Fruit fly (Drosophila melanogaster) whole organism, embryonic: Measurements from ENCODE around the gene dlp.

ENCODE experiments used
- CG13775 ChIP-seq: fragments of 200-800 bp; sonication (Bioruptor generic); optimal IDR thresholded peaks from 3 replicates; lab custom pipeline; 2017; ENCODE audit warnings: missing biosample characterization, mild to moderate bottlenecking, missing genetic modification characterization
- CG15073 ChIP-seq: fragments of 200-800 bp; sonication (Bioruptor generic); optimal IDR thresholded peaks from 2 replicates; lab custom pipeline; 2016; ENCODE audit warnings: missing biosample characterization, missing genetic modification characterization
- CG16813 ChIP-seq: fragments of 200-800 bp; sonication (Bioruptor generic); IDR thresholded peaks from 3 replicates; pipeline ENCODE4 v1.3.6; 2022; ENCODE audit warnings: missing biosample characterization, missing genetic modification characterization; ENCODE audit not compliant: partially characterized antibody
- CG18619 ChIP-seq: fragments of 200-800 bp; sonication (Bioruptor generic); optimal IDR thresholded peaks from 3 replicates; lab custom pipeline; 2017; ENCODE audit warnings: missing biosample characterization, mild to moderate bottlenecking, missing genetic modification characterization
- CG2116 ChIP-seq: fragments of 200-800 bp; sonication (Bioruptor generic); optimal IDR thresholded peaks from 3 replicates; lab custom pipeline; 2018; ENCODE audit warnings: missing biosample characterization, mild to moderate bottlenecking, missing genetic modification characterization
- CG2120 ChIP-seq: fragments of 200-800 bp; sonication (Bioruptor generic); optimal IDR thresholded peaks from 3 replicates; lab custom pipeline; 2016; ENCODE audit warnings: missing biosample characterization, missing genetic modification characterization
- CG2712 ChIP-seq: fragments of 200-800 bp; optimal IDR thresholded peaks from 3 replicates; lab custom pipeline; 2019; ENCODE audit warnings: missing biosample characterization, mild to moderate bottlenecking, missing genetic modification characterization, moderate library complexity
- CG30431 ChIP-seq: fragments of 200-800 bp; sonication (Bioruptor generic); optimal IDR thresholded peaks from 2 replicates; lab custom pipeline; 2017; ENCODE audit warnings: missing biosample characterization, missing genetic modification characterization
- CG3065 ChIP-seq: fragments of 200-800 bp; sonication (Bioruptor generic); optimal IDR thresholded peaks from 2 replicates; lab custom pipeline; 2016; ENCODE audit warnings: missing biosample characterization, missing genetic modification characterization
- CG32767 ChIP-seq: fragments of 200-800 bp; sonication (Bioruptor generic); IDR thresholded peaks from 2 replicates; pipeline ENCODE4 v1.3.6; 2022; ENCODE audit warnings: missing biosample characterization, missing genetic modification characterization
- CG34224 ChIP-seq: fragments of 200-800 bp; sonication (Bioruptor generic); IDR thresholded peaks from 3 replicates; pipeline ENCODE4 v1.3.6; 2022; ENCODE audit warnings: missing biosample characterization, missing genetic modification characterization; ENCODE audit not compliant: partially characterized antibody
- CG3995 ChIP-seq: fragments of 200-800 bp; sonication (Bioruptor generic); optimal IDR thresholded peaks from 3 replicates; lab custom pipeline; 2016; ENCODE audit warnings: missing biosample characterization, missing genetic modification characterization
- CG4617 ChIP-seq: fragments of 200-800 bp; sonication (Bioruptor generic); optimal IDR thresholded peaks from 3 replicates; lab custom pipeline; 2016; ENCODE audit warnings: missing biosample characterization, missing genetic modification characterization, borderline replicate concordance
- CG7928 ChIP-seq: fragments of 200-800 bp; sonication (Bioruptor generic); optimal IDR thresholded peaks from 2 replicates; lab custom pipeline; 2017; ENCODE audit warnings: missing biosample characterization, mild to moderate bottlenecking, missing genetic modification characterization
- CG8388 ChIP-seq: fragments of 200-800 bp; sonication (Bioruptor generic); optimal IDR thresholded peaks from 2 replicates; lab custom pipeline; 2019; ENCODE audit warnings: missing biosample characterization, mild to moderate bottlenecking, missing genetic modification characterization, moderate library complexity
- CG9817 ChIP-seq: fragments of 200-800 bp; sonication (Bioruptor generic); optimal IDR thresholded peaks from 2 replicates; lab custom pipeline; 2018; ENCODE audit warnings: missing biosample characterization, mild to moderate bottlenecking, missing genetic modification characterization, moderate library complexity
- CG9876 ChIP-seq: fragments of 200-800 bp; sonication (Bioruptor generic); optimal IDR thresholded peaks from 2 replicates; lab custom pipeline; 2016; ENCODE audit warnings: missing biosample characterization, missing genetic modification characterization
- D19A ChIP-seq: fragments of 200-800 bp; optimal IDR thresholded peaks from 3 replicates; lab custom pipeline; 2019; ENCODE audit warnings: missing biosample characterization, mild to moderate bottlenecking, missing genetic modification characterization, moderate library complexity
- Dad ChIP-seq: fragments of 200-800 bp; sonication (Bioruptor generic); optimal IDR thresholded peaks from 3 replicates; lab custom pipeline; 2016; ENCODE audit warnings: missing biosample characterization, missing genetic modification characterization
- Doc2 ChIP-seq: fragments of 200-800 bp; sonication (Bioruptor generic); IDR thresholded peaks from 2 replicates; pipeline ENCODE4 v1.3.6; 2022; ENCODE audit warnings: missing biosample characterization, missing genetic modification characterization
- Hmx ChIP-seq: fragments of 200-800 bp; sonication (Bioruptor generic); optimal IDR thresholded peaks from 2 replicates; lab custom pipeline; 2016; ENCODE audit warnings: missing biosample characterization, missing genetic modification characterization
- Hsf ChIP-seq: fragments of 200-800 bp; sonication (Bioruptor generic); optimal IDR thresholded peaks from 3 replicates; lab custom pipeline; 2016; ENCODE audit warnings: missing biosample characterization, missing genetic modification characterization
- Med ChIP-seq: fragments of 200-800 bp; sonication (Bioruptor generic); peaks from one replicate; lab custom pipeline; 2016; ENCODE audit warnings: missing biosample characterization, missing genetic modification characterization, mild to moderate bottlenecking, inconsistent platforms, moderate library complexity
- Meics ChIP-seq: fragments of 200-800 bp; sonication (Bioruptor generic); optimal IDR thresholded peaks from 2 replicates; lab custom pipeline; 2017; ENCODE audit warnings: missing biosample characterization, mild to moderate bottlenecking, missing genetic modification characterization
- NC2α ChIP-seq: fragments of 200-800 bp; sonication (Bioruptor generic); optimal IDR thresholded peaks from 2 replicates; lab custom pipeline; 2016; ENCODE audit warnings: missing biosample characterization, missing genetic modification characterization
- Neu2 ChIP-seq: fragments of 200-800 bp; sonication (Bioruptor generic); optimal IDR thresholded peaks from 3 replicates; lab custom pipeline; 2016; ENCODE audit warnings: missing biosample characterization, missing genetic modification characterization, borderline replicate concordance
- Scr ChIP-seq: fragments of 200-800 bp; sonication (Bioruptor generic); IDR thresholded peaks from 2 replicates; pipeline ENCODE4 v1.3.6; 2022; ENCODE audit warnings: missing biosample characterization, missing genetic modification characterization; ENCODE audit not compliant: partially characterized antibody
- Vsx1 ChIP-seq: fragments of 200-800 bp; sonication (Bioruptor generic); optimal IDR thresholded peaks from 2 replicates; lab custom pipeline; 2017; ENCODE audit warnings: missing biosample characterization, mild to moderate bottlenecking, missing genetic modification characterization, missing genetic modification reagents
- ap ChIP-seq: fragments of 200-800 bp; sonication (Bioruptor generic); IDR thresholded peaks from 2 replicates; pipeline ENCODE4 v1.3.6; 2022; ENCODE audit warnings: missing biosample characterization, missing genetic modification characterization
- br ChIP-seq: fragments of >200 bp; optimal IDR thresholded peaks from 2 replicates; lab custom pipeline; 2017
- btn ChIP-seq: fragments of 200-800 bp; sonication (Bioruptor generic); optimal IDR thresholded peaks from 2 replicates; lab custom pipeline; 2016; ENCODE audit warnings: missing biosample characterization, missing genetic modification characterization
- cato ChIP-seq: fragments of 200-800 bp; sonication (Bioruptor generic); optimal IDR thresholded peaks from 2 replicates; lab custom pipeline; 2016; ENCODE audit warnings: missing biosample characterization, missing genetic modification characterization, borderline replicate concordance
- chif ChIP-seq, 2 experiments: fragments of 200-800 bp; sonication (Bioruptor generic); optimal IDR thresholded peaks; 3 replicates each; lab custom pipeline; 2016; ENCODE audit warnings: missing biosample characterization in 2 of 2, missing genetic modification characterization in 2 of 2
- chinmo ChIP-seq: fragments of 200-800 bp; sonication (Bioruptor generic); IDR thresholded peaks from 4 replicates; pipeline ENCODE4 v1.3.6; 2022; ENCODE audit warnings: missing biosample characterization, missing genetic modification characterization; ENCODE audit not compliant: partially characterized antibody
- dmrt11E ChIP-seq: fragments of 200-800 bp; sonication (Bioruptor generic); optimal IDR thresholded peaks from 3 replicates; lab custom pipeline; 2018; ENCODE audit warnings: missing biosample characterization, mild to moderate bottlenecking, missing genetic modification characterization, moderate library complexity
- eve ChIP-seq, 2 experiments: fragments of >200 bp; optimal IDR thresholded peaks; 2 replicates each; lab custom pipeline; 2017; ENCODE audit warnings: missing biosample characterization in 2 of 2, missing genetic modification characterization in 2 of 2
- inv ChIP-seq: fragments of 200-800 bp; sonication (Bioruptor generic); IDR thresholded peaks from 2 replicates; pipeline ENCODE4 v1.3.6; 2022; ENCODE audit warnings: missing biosample characterization, missing genetic modification characterization; ENCODE audit not compliant: partially characterized antibody
- mam ChIP-seq: fragments of 200-800 bp; sonication (Bioruptor generic); optimal IDR thresholded peaks from 3 replicates; lab custom pipeline; 2016; ENCODE audit warnings: missing biosample characterization, missing genetic modification characterization
- nerfin-2 ChIP-seq: fragments of 200-800 bp; sonication (Bioruptor generic); IDR thresholded peaks from 2 replicates; pipeline ENCODE4 v1.3.6; 2022; ENCODE audit warnings: missing biosample characterization, missing genetic modification characterization; ENCODE audit not compliant: partially characterized antibody
- sd ChIP-seq: fragments of 200-800 bp; sonication (Bioruptor generic); optimal IDR thresholded peaks from 3 replicates; lab custom pipeline; 2018; ENCODE audit warnings: missing biosample characterization, mild to moderate bottlenecking, missing genetic modification characterization, moderate library complexity
- sim ChIP-seq: fragments of 200-800 bp; sonication (Bioruptor generic); IDR thresholded peaks from 2 replicates; pipeline ENCODE4 v1.3.6; 2022; ENCODE audit warnings: missing biosample characterization, missing genetic modification characterization
- slbo ChIP-seq: fragments of 200-800 bp; sonication (Bioruptor generic); IDR thresholded peaks from 2 replicates; pipeline ENCODE4 v1.3.6; 2022; ENCODE audit warnings: missing biosample characterization, missing genetic modification characterization
- sna ChIP-seq: fragments of 200-800 bp; sonication (Bioruptor generic); IDR thresholded peaks from 2 replicates; pipeline ENCODE4 v1.3.6; 2022; ENCODE audit warnings: missing biosample characterization, missing genetic modification characterization; ENCODE audit not compliant: partially characterized antibody
- stc ChIP-seq: fragments of 200-800 bp; sonication (Bioruptor generic); IDR thresholded peaks from 2 replicates; pipeline ENCODE4 v1.3.6; 2022; ENCODE audit warnings: missing biosample characterization, missing genetic modification characterization
- stwl ChIP-seq: fragments of 200-800 bp; sonication (Bioruptor generic); optimal IDR thresholded peaks from 3 replicates; lab custom pipeline; 2018; ENCODE audit warnings: missing biosample characterization, mild to moderate bottlenecking, missing genetic modification characterization, moderate library complexity
- tin ChIP-seq: fragments of 200-800 bp; sonication (Bioruptor generic); optimal IDR thresholded peaks from 3 replicates; lab custom pipeline; 2016; ENCODE audit warnings: missing biosample characterization, missing genetic modification characterization
- trh ChIP-seq: fragments of 200-800 bp; sonication (Bioruptor generic); optimal IDR thresholded peaks from 2 replicates; lab custom pipeline; 2016; ENCODE audit warnings: missing biosample characterization, missing genetic modification characterization
- wor ChIP-seq: fragments of 200-800 bp; sonication (Bioruptor generic); IDR thresholded peaks from 2 replicates; pipeline ENCODE4 v1.3.6; 2022; ENCODE audit warnings: missing biosample characterization, missing genetic modification characterization
- zen2 ChIP-seq: fragments of 200-800 bp; sonication (Bioruptor generic); IDR thresholded peaks from 3 replicates; pipeline ENCODE4 v1.3.6; 2022; ENCODE audit warnings: missing biosample characterization, missing genetic modification characterization; ENCODE audit not compliant: partially characterized antibody

Gene dlp

dm6 chr3L:14616085-14617026 is 16.0 kb upstream of the dlp start (continued):
- no peak for TF ChIP-seq CG15073 (GFP tag; lab: Kevin White, UChicago)
- no peak for TF ChIP-seq CG18619
- TF ChIP-seq CG30431 (GFP tag; lab: Kevin White, UChicago), result no peak
- TF ChIP-seq NC2α (GFP tag; lab: Kevin White, UChicago), result no peak
- no peak for TF ChIP-seq mam (GFP tag; lab: Kevin White, UChicago)
- peak; percentile 24 for TF ChIP-seq Meics (GFP tag; lab: Kevin White, UChicago)
- no peak for TF ChIP-seq wor (GFP tag; lab: Robert Waterston, UW)
- no peak for TF ChIP-seq slbo (GFP tag; lab: Robert Waterston, UW)
- TF ChIP-seq D19A (tag; lab: Kevin White, UChicago), result peak; percentile 1
- TF ChIP-seq cato (GFP tag; lab: Kevin White, UChicago), result no peak
- no peak for TF ChIP-seq btn (GFP tag; lab: Kevin White, UChicago)
- TF ChIP-seq stc (GFP tag; lab: Robert Waterston, UW), result no peak
- TF ChIP-seq dmrt11E, result peak; percentile 28
- no peak for TF ChIP-seq Hmx (GFP tag; lab: Kevin White, UChicago)
- TF ChIP-seq trh (GFP tag; lab: Kevin White, UChicago), result no peak
- TF ChIP-seq CG2120 (GFP tag; lab: Kevin White, UChicago), result peak; percentile 9
- TF ChIP-seq CG13775 (GFP tag; lab: Kevin White, UChicago), result peak; percentile 24
- no peak for TF ChIP-seq CG3995 (GFP tag; lab: Kevin White, UChicago)
- no peak for TF ChIP-seq CG4617
- no peak for TF ChIP-seq chif (GFP tag; optimal IDR thresholded peaks at IDR 0.05; lab: Kevin White, UChicago)
- TF ChIP-seq CG2712, result peak; percentile 23
- TF ChIP-seq CG34224 (GFP tag; lab: Robert Waterston, UW), result no peak
- peak; percentile 75; the same call in 2 of the 4 replicates for TF ChIP-seq chinmo (GFP tag; lab: Robert Waterston, UW)
- no peak for TF ChIP-seq CG7928 (GFP tag; lab: Kevin White, UChicago)
- peak; percentile 36 for TF ChIP-seq sd (tag; lab: Kevin White, UChicago)
- no peak for TF ChIP-seq zen2
- no peak for TF ChIP-seq CG3065 (GFP tag; lab: Kevin White, UChicago)
- TF ChIP-seq CG2116 (GFP tag; lab: Kevin White, UChicago), result no peak
- no peak for TF ChIP-seq stwl
- TF ChIP-seq CG8388, result peak; percentile 10
- TF ChIP-seq inv, result no peak
- TF ChIP-seq nerfin-2, result no peak
- no peak for TF ChIP-seq Vsx1 (GFP tag; lab: Kevin White, UChicago)
- TF ChIP-seq sim (GFP tag; lab: Robert Waterston, UW), result no peak
- no peak for TF ChIP-seq br
- TF ChIP-seq CG9817 (tag; lab: Kevin White, UChicago), result no peak
- TF ChIP-seq Doc2 (GFP tag; lab: Robert Waterston, UW), result no peak
- no peak for TF ChIP-seq eve (GFP tag; optimal IDR thresholded peaks at IDR 0.05; lab: Kevin White, UChicago)
- no peak for TF ChIP-seq ap (GFP tag; lab: Robert Waterston, UW)
- TF ChIP-seq CG16813 (GFP tag; lab: Robert Waterston, UW), result no peak
- TF ChIP-seq CG32767 (GFP tag; lab: Robert Waterston, UW), result no peak
- no peak for TF ChIP-seq tin (GFP tag; lab: Kevin White, UChicago)
- no peak for TF ChIP-seq CG9876
- peak; percentile 53 for TF ChIP-seq Med (GFP tag; lab: Kevin White, UChicago)
- TF ChIP-seq sna (GFP tag; lab: Robert Waterston, UW), result no peak
- TF ChIP-seq Neu2 (GFP tag; lab: Kevin White, UChicago), result no peak
- no peak for TF ChIP-seq Hsf (GFP tag; lab: Kevin White, UChicago)
- TF ChIP-seq Scr (GFP tag; lab: Robert Waterston, UW), result no peak
- TF ChIP-seq Dad (GFP tag; lab: Kevin White, UChicago), result no peak
